Worm (Caenorhabditis elegans): ENCODE results near the gene F13A2.1.
A peak's percentile ranks its signal among the peaks of the same experiment; 100 is the strongest.

DNA sequence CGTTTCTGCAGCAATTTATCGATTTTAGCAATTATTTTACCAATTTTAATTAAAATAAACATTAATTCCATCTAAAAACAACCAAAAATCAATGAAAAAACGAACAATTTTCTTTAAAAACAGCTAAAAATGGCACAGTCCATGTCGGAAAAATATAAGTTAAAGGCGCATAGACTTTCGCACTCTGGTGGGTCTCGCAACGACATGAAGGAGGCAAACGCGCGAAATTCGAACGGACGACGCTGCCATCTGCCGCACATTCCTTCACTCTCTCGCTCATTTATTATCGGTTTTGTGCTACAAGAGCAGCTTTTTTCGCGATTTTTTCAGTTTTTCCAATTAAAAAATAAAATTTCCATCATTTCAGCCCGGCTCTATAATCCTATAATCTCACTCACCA, 35.4 kb downstream of the F13A2.1 start, which contains the start of gene mcm-7:
- TF ChIP-seq hlh-15 (tag; optimal IDR thresholded peaks at IDR 0.05) = no peak
- no peak for TF ChIP-seq ama-1 (optimal IDR thresholded peaks at IDR 0.05)
- no peak for TF ChIP-seq dmd-4 (tag; optimal IDR thresholded peaks at IDR 0.05; ENCODE audit: borderline replicate concordance)
- TF ChIP-seq K09A11.1 (tag; optimal IDR thresholded peaks at IDR 0.05; ENCODE audit: insufficient read depth) = no peak
- no peak for TF ChIP-seq unc-55 (GFP tag; optimal IDR thresholded peaks at IDR 0.05)
- peak; percentile 29 for TF ChIP-seq tbx-2 (tag; optimal IDR thresholded peaks at IDR 0.05)
- no peak for TF ChIP-seq ref-2 (tag; optimal IDR thresholded peaks at IDR 0.05)
- no peak for TF ChIP-seq eyg-1 (tag; optimal IDR thresholded peaks at IDR 0.05)

Data from whole organism, late embryonic.